Worm (Caenorhabditis elegans): ENCODE data around the gene pals-23.

Gene pals-23

DNA sequence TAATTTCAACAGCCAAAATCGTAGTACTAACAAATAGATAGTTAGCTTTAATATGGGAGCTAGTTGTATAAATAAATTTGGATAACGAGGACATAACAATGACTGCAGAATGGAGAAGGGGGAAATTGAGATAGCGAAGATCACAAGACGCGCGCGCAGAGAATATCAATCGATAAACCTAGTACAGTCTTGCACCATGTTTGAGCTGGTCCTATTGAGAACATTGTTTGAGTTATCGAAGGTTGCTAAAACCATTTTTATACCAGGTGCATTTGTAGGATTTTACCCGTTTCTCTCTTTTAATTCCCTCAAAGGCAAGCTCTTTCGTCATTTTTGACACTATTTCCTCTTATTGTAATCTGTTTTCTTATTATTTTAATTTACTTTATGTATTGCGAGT lies 47.0 kb downstream of the pals-23 start, which contains the start of the genes F40G9.9 and F40G9.12:
TSS of gene F40G9.9 (minus strand) at position 101 of the 400 bp plus-strand sequence.
TSS of gene F40G9.12 (plus strand) at position 231 of the 400 bp plus-strand sequence.
- TF ChIP-seq sdc-2 (tag; optimal IDR thresholded peaks at IDR 0.05) (no peak), ama-1 (optimal IDR thresholded peaks at IDR 0.05) (no peak), elt-4 (tag; optimal IDR thresholded peaks at IDR 0.05) (no peak), hlh-13 (GFP tag; optimal IDR thresholded peaks at IDR 0.05) (no peak), ceh-9 (tag; optimal IDR thresholded peaks at IDR 0.05) (no peak), C38D4.7 (GFP tag; optimal IDR thresholded peaks at IDR 0.05) (no peak)

DNA sequence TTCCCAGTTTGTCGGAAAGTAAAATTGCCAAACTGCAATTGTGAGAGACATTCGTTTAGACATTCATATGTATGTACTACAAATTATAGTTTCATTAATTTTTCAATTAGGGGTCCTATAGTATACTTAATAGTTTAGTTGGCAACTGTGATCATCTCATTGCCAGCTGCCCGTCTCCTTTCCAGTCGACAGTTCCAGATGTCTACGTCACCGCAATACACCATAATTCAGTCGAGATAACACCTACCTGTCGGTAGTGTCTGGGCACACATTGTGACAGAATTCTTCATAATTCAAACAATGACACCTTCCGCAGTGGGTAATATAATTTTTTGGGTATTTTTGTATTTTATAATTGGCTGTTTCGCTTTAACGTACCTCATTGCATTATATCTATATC lies 48.9 kb downstream of the pals-23 start, which contains the start of gene F40G9.19:
TSS of gene F40G9.19 (plus strand) at position 301 of the 400 bp plus-strand sequence.
- TF ChIP-seq ceh-31 (tag; optimal IDR thresholded peaks at IDR 0.05) (no peak), madf-2 (tag; optimal IDR thresholded peaks at IDR 0.05) (no peak), zip-5 (tag; optimal IDR thresholded peaks at IDR 0.05) (no peak), ceh-14 (tag; optimal IDR thresholded peaks at IDR 0.05) (no peak), tbx-7 (tag; optimal IDR thresholded peaks at IDR 0.05) (no peak), pha-4 (tag; optimal IDR thresholded peaks at IDR 0.05) (no peak), fkh-10 (GFP tag; optimal IDR thresholded peaks at IDR 0.05) (no peak), ref-2 (tag; optimal IDR thresholded peaks at IDR 0.05) (no peak)

DNA sequence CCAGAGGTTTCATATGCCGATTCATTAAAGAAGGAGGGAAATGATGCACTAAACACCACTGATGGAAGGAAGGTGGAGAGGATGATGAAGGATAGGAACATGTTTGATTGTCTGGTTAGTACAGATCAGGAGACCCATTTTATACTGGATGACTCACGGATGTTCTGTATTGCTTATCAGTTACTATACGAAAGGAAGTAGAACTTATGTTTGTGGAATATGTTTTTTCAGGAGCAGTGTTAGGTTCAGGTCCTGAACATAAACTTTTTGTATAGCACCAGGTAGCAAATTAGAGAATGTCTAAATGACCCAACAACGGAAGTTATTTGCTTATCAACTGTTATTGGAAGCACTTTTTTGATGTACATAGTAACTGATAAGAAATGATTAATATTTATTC lies 51.2 kb downstream of the pals-23 start, which contains the start of gene clec-148:
TSS of gene clec-148 (minus strand) at position 101 of the 400 bp plus-strand sequence.
- TF ChIP-seq K02D7.2 (tag; optimal IDR thresholded peaks at IDR 0.05) (no peak), pax-1 (tag; optimal IDR thresholded peaks at IDR 0.05) (no peak), pqm-1 (tag; optimal IDR thresholded peaks at IDR 0.05) (no peak), unc-86 (tag; optimal IDR thresholded peaks at IDR 0.05) (no peak), ceh-24 (tag; optimal IDR thresholded peaks at IDR 0.05) (no peak), madf-2 (tag; optimal IDR thresholded peaks at IDR 0.05) (no peak), ceh-48 (tag; optimal IDR thresholded peaks at IDR 0.05) (no peak), nfya-1 (tag; optimal IDR thresholded peaks at IDR 0.05) (no peak), ets-4 (tag; optimal IDR thresholded peaks at IDR 0.05) (no peak), zip-5 (tag; optimal IDR thresholded peaks at IDR 0.05) (no peak), nhr-11 (tag; optimal IDR thresholded peaks at IDR 0.05) (no peak)

Measured in whole organism, late embryonic.